Worm (Caenorhabditis elegans) whole organism, mixed stage, embryonic: ENCODE data around the gene F48E8.8.

Experiments
- bed-3 ChIP-seq: fragments of 200-800 bp; sonication (Bioruptor generic); optimal IDR thresholded peaks from 3 replicates; lab custom pipeline; 2018; ENCODE audit warnings: mild to moderate bottlenecking, missing genetic modification characterization, moderate library complexity, missing compliant biosample characterization
- ceh-83 ChIP-seq: fragments of 200-800 bp; sonication (Bioruptor generic); optimal IDR thresholded peaks from 2 replicates; lab custom pipeline; 2018; ENCODE audit warnings: mild to moderate bottlenecking, missing genetic modification characterization, missing compliant biosample characterization
- ces-1 ChIP-seq: fragments of 150-350 bp; optimal IDR thresholded peaks from 2 replicates; lab custom pipeline; 2014; ENCODE audit warnings: missing biosample characterization, missing genetic modification reagents, missing genetic modification characterization
- drap-1 ChIP-seq: fragments of 200-800 bp; sonication (Bioruptor generic); optimal IDR thresholded peaks from 3 replicates; lab custom pipeline; 2018; ENCODE audit warnings: mild to moderate bottlenecking, missing genetic modification characterization, missing compliant biosample characterization
- elt-3 ChIP-seq: fragments of 150-350 bp; optimal IDR thresholded peaks from 2 replicates; lab custom pipeline; 2014; ENCODE audit warnings: missing biosample characterization, missing genetic modification characterization
- hlh-1 ChIP-seq: fragments of 150-350 bp; optimal IDR thresholded peaks from 2 replicates; lab custom pipeline; 2014; ENCODE audit warnings: missing biosample characterization, missing genetic modification reagents, missing genetic modification characterization
- lin-13 ChIP-seq: fragments of 150-350 bp; optimal IDR thresholded peaks from 2 replicates; lab custom pipeline; 2014; ENCODE audit warnings: missing biosample characterization, missing genetic modification characterization
- lin-32 ChIP-seq: fragments of 200-800 bp; sonication (Bioruptor generic); optimal IDR thresholded peaks from 2 replicates; lab custom pipeline; 2018; ENCODE audit warnings: mild to moderate bottlenecking, missing genetic modification characterization, missing compliant biosample characterization
- mab-5 ChIP-seq: fragments of 150-350 bp; optimal IDR thresholded peaks from 2 replicates; lab custom pipeline; 2014; ENCODE audit warnings: missing biosample characterization, missing genetic modification characterization
- mep-1 ChIP-seq: fragments of 150-350 bp; optimal IDR thresholded peaks from 2 replicates; lab custom pipeline; 2017; ENCODE audit warnings: missing biosample characterization, missing genetic modification reagents, missing genetic modification characterization, inconsistent platforms
- nhr-237 ChIP-seq: fragments of 150-350 bp; optimal IDR thresholded peaks from 2 replicates; lab custom pipeline; 2014; ENCODE audit warnings: missing biosample characterization, missing genetic modification characterization
- nhr-28 ChIP-seq: fragments of 150-350 bp; optimal IDR thresholded peaks from 2 replicates; lab custom pipeline; 2014; ENCODE audit warnings: missing biosample characterization, missing genetic modification characterization
- pha-4 ChIP-seq: fragments of 150-350 bp; optimal IDR thresholded peaks from 2 replicates; lab custom pipeline; 2018; ENCODE audit warnings: missing biosample characterization, missing genetic modification reagents, missing genetic modification characterization
- tbx-8 ChIP-seq: fragments of 200-800 bp; sonication (Bioruptor generic); optimal IDR thresholded peaks from 2 replicates; lab custom pipeline; 2018; ENCODE audit warnings: mild to moderate bottlenecking, missing genetic modification characterization, moderate library complexity, missing compliant biosample characterization
- unc-120 ChIP-seq: sonication (generic microtip); optimal IDR thresholded peaks from 2 replicates; lab custom pipeline; 2017; ENCODE audit warnings: missing genetic modification characterization, missing compliant biosample characterization; ENCODE audit not compliant: poor library complexity, severe bottlenecking
- unc-39 ChIP-seq: fragments of 150-350 bp; optimal IDR thresholded peaks from 2 replicates; lab custom pipeline; 2014; ENCODE audit warnings: missing biosample characterization, missing genetic modification characterization
- unc-62 ChIP-seq: fragments of 150-350 bp; optimal IDR thresholded peaks from 2 replicates; lab custom pipeline; 2014; ENCODE audit warnings: missing biosample characterization, missing genetic modification reagents, missing genetic modification characterization
- zip-8 ChIP-seq: fragments of 150-350 bp; optimal IDR thresholded peaks from 2 replicates; lab custom pipeline; 2014; ENCODE audit warnings: missing biosample characterization, missing genetic modification characterization
- ztf-11 ChIP-seq: fragments of 150-350 bp; optimal IDR thresholded peaks from 2 replicates; lab custom pipeline; 2014; ENCODE audit warnings: missing biosample characterization, missing genetic modification characterization

Gene F48E8.8

DNA sequence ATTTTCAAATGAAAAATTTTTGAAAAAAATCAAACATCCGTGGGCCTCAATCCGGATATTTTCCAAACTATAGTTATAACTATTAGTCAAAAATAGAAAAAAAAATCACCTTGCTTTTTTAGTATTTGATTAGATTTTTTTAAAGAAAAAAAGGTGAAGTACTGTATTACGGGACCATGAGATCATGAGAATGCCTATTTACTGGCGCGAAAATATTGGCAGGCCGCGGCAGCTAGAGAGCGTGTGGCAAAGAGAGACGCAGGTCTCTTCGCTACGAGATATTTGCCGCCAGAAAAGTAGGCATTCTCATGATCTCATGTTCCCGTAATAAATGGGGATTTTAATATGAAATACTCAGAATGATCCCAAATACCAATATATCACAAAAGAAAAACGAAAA lies 44.6 kb downstream of the F48E8.8 start:
- TF ChIP-seq elt-3 (tag; lab: Kevin White, UChicago) (no peak), hlh-1 (no peak), ceh-83 (GFP tag; lab: Kevin White, UChicago) (no peak), unc-62 (no peak), nhr-28 (tag; lab: Kevin White, UChicago) (no peak), ztf-11 (tag; lab: Kevin White, UChicago) (no peak), zip-8 (tag; lab: Kevin White, UChicago) (no peak), unc-120 (tag; lab: Kevin White, UChicago) (no peak), drap-1 (no peak), ces-1 (GFP tag; lab: Kevin White, UChicago) (no peak), mab-5 (tag; lab: Kevin White, UChicago) (no peak), mep-1 (tag; lab: Kevin White, UChicago) (no peak), lin-13 (tag; lab: Kevin White, UChicago) (no peak), lin-32 (GFP tag; lab: Kevin White, UChicago) (no peak), nhr-237 (tag; lab: Kevin White, UChicago) (no peak), tbx-8 (GFP tag; lab: Kevin White, UChicago) (no peak), pha-4 (no peak), unc-39 (tag; lab: Kevin White, UChicago) (no peak)

ce11 chrIII:5402419-5402818 lies 47.2 kb downstream of the F48E8.8 start:
- TF ChIP-seq bed-3 (GFP tag; lab: Kevin White, UChicago) = no peak
- TF ChIP-seq ces-1 (GFP tag; lab: Kevin White, UChicago) = peak; percentile 90
